Fruit fly (Drosophila melanogaster): ENCODE measurements around the gene CG10237.

The CG10237 gene

dm6 chr2L:19480406-19481334 lies 38.1 kb upstream of the CG10237 start (continued):
- TF ChIP-seq dpn (GFP tag; optimal IDR thresholded peaks at IDR 0.05) (no peak), CG2116 (GFP tag; optimal IDR thresholded peaks at IDR 0.05) (no peak), gsb (GFP tag; IDR thresholded peaks at IDR 0.05) (no peak), ro (GFP tag; IDR thresholded peaks at IDR 0.05) (no peak), Abd-B (GFP tag; optimal IDR thresholded peaks at IDR 0.05) (no peak), nerfin-2 (GFP tag; IDR thresholded peaks at IDR 0.05; ENCODE audit: partially characterized antibody) (peak; percentile 43; the same call in 1 of the 2 replicates), tap (tag; optimal IDR thresholded peaks at IDR 0.05) (no peak), Ets97D (GFP tag; optimal IDR thresholded peaks at IDR 0.05) (no peak), ems (GFP tag; optimal IDR thresholded peaks at IDR 0.05) (no peak), CG3407 (GFP tag; optimal IDR thresholded peaks at IDR 0.05) (no peak), CG18599 (GFP tag; optimal IDR thresholded peaks at IDR 0.05) (no peak), pzg (GFP tag; optimal IDR thresholded peaks at IDR 0.05) (no peak), Drgx (GFP tag; IDR thresholded peaks at IDR 0.05) (no peak), Ada2b (GFP tag; IDR thresholded peaks at IDR 0.05) (no peak), klu (GFP tag; IDR thresholded peaks at IDR 0.05) (no peak), sens-2 (GFP tag; IDR thresholded peaks at IDR 0.05) (no peak), rib (GFP tag; IDR thresholded peaks at IDR 0.05) (no peak), CG10147 (GFP tag; optimal IDR thresholded peaks at IDR 0.05) (no peak), CG12659 (GFP tag; optimal IDR thresholded peaks at IDR 0.05) (no peak), Taf1 (GFP tag; IDR thresholded peaks at IDR 0.05) (no peak), crol (GFP tag; IDR thresholded peaks at IDR 0.05) (peak; percentile 74), CG10431 (GFP tag; optimal IDR thresholded peaks at IDR 0.05) (no peak), Hr39 (optimal IDR thresholded peaks at IDR 0.05) (peak; percentile 68), oc (tag; optimal IDR thresholded peaks at IDR 0.05) (no peak), insv (GFP tag; optimal IDR thresholded peaks at IDR 0.05) (no peak), Hey (tag; optimal IDR thresholded peaks at IDR 0.05) (peak; percentile 17), Gug (GFP tag; IDR thresholded peaks at IDR 0.05) (no peak), fru (optimal IDR thresholded peaks at IDR 0.05) (no peak), yki (optimal IDR thresholded peaks at IDR 0.05) (no peak), zfh2 (GFP tag; optimal IDR thresholded peaks at IDR 0.05) (no peak), vnd (GFP tag; IDR thresholded peaks at IDR 0.05; ENCODE audit: partially characterized antibody) (no peak), Ssrp (tag; optimal IDR thresholded peaks at IDR 0.05) (no peak), tx (GFP tag; optimal IDR thresholded peaks at IDR 0.05) (no peak), kni (GFP tag; optimal IDR thresholded peaks at IDR 0.05) (no peak), wdn (GFP tag; IDR thresholded peaks at IDR 0.05) (no peak), CG6791 (GFP tag; IDR thresholded peaks at IDR 0.05; ENCODE audit: partially characterized antibody) (peak; percentile 67), gfzf (GFP tag; optimal IDR thresholded peaks at IDR 0.05) (no peak), CG18619 (GFP tag; optimal IDR thresholded peaks at IDR 0.05) (no peak), CG1529 (GFP tag; optimal IDR thresholded peaks at IDR 0.05) (no peak), CG1233 (GFP tag; optimal IDR thresholded peaks at IDR 0.05) (no peak), nau (GFP tag; optimal IDR thresholded peaks at IDR 0.05) (no peak), CG6813 (GFP tag; optimal IDR thresholded peaks at IDR 0.05) (no peak), CG4282 (GFP tag; optimal IDR thresholded peaks at IDR 0.05) (no peak), hbn (GFP tag; IDR thresholded peaks at IDR 0.05; ENCODE audit: partially characterized antibody) (no peak), peb (GFP tag; IDR thresholded peaks at IDR 0.05) (no peak), ssp (GFP tag; IDR thresholded peaks at IDR 0.05) (no peak), fd64A (GFP tag; optimal IDR thresholded peaks at IDR 0.05) (no peak), CG18262 (tag; optimal IDR thresholded peaks at IDR 0.05) (peak; percentile 53), bbx (GFP tag; IDR thresholded peaks at IDR 0.05; ENCODE audit: partially characterized antibody) (peak; percentile 23; the same call in 1 of the 2 replicates), CG14860 (GFP tag; IDR thresholded peaks at IDR 0.05; ENCODE audit: partially characterized antibody) (0 out of 3 replicates have a peak, but pooled peaks have one; percentile 32)
